Fruit fly (Drosophila melanogaster): ENCODE results near the gene Rabex-5.

Gene Rabex-5

DNA sequence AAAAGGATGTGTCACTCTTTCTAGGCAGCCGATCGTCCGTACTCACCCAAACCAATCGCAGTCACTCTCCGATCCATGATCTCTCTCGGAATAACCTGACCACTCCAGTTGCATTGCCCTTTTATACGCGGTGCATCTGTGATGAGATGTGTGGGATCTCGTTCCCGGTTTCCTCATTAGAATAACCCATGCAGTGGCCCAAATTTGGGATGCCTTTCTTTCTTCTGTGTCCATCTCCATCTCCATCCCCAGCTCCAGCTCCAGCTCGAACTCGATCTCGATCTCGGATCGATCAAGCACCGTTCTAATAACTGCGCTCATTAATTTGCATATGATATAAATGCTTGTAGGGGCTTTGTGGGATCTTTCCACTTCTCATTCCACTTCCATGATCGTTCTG is 27.0 kb downstream of the Rabex-5 start, which contains the start of gene CG9184:
TSS of gene CG9184 (minus strand) at position 101 of the 400 bp plus-strand sequence.
- TF ChIP-seq CG17806 (tag; optimal IDR thresholded peaks at IDR 0.05), result no peak
- TF ChIP-seq CG13204 (GFP tag; optimal IDR thresholded peaks at IDR 0.05), result no peak
- TF ChIP-seq CG10348 (GFP tag; IDR thresholded peaks at IDR 0.05), result no peak
- no peak for TF ChIP-seq Pif1A (GFP tag; optimal IDR thresholded peaks at IDR 0.05)
- TF ChIP-seq rn (GFP tag; IDR thresholded peaks at IDR 0.05), result no peak
- TF ChIP-seq CG9948 (tag; optimal IDR thresholded peaks at IDR 0.05), result no peak
- no peak for TF ChIP-seq Ets98B (GFP tag; IDR thresholded peaks at IDR 0.05)
- no peak for TF ChIP-seq Pif1B (GFP tag; optimal IDR thresholded peaks at IDR 0.05)
- no peak for TF ChIP-seq EcR (GFP tag; optimal IDR thresholded peaks at IDR 0.05)
- no peak for TF ChIP-seq CG15710 (tag; optimal IDR thresholded peaks at IDR 0.05)
- TF ChIP-seq CG34367 (tag; optimal IDR thresholded peaks at IDR 0.05), result no peak
- no peak for TF ChIP-seq D1 (tag; optimal IDR thresholded peaks at IDR 0.05)
- TF ChIP-seq CG8301 (tag; optimal IDR thresholded peaks at IDR 0.05), result no peak

DNA sequence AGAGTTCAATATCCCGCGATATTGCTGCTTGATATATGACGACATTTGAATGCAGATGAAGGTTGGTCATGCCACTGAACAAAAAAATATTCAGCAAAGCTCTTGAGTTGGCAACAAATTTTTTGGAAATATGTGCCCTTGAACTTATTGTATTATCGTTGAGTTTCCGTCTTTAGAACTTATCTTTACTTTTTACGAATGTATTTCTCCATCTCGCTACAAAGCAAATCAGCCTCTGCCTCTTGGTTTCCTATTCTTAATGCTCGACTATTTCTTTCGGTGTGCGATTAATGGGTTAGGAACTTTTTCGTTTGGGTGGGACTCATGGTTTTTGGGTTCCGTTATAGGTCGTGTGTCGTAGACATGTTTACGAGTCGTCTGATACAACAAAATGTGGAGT is 27.4 kb downstream of the Rabex-5 start:
- TF ChIP-seq CG8301 (tag; optimal IDR thresholded peaks at IDR 0.05), result no peak
- TF ChIP-seq CG15710 (tag; optimal IDR thresholded peaks at IDR 0.05), result peak; percentile 9
- TF ChIP-seq gl (tag; optimal IDR thresholded peaks at IDR 0.05), result no peak
- TF ChIP-seq CG10348 (GFP tag; IDR thresholded peaks at IDR 0.05), result no peak
- TF ChIP-seq fd96Ca (GFP tag; IDR thresholded peaks at IDR 0.05), result 0 out of 3 replicates have a peak, but pooled peaks have one; percentile 7
- TF ChIP-seq CG14655 (GFP tag; optimal IDR thresholded peaks at IDR 0.05), result no peak
- TF ChIP-seq rn (GFP tag; IDR thresholded peaks at IDR 0.05), result no peak
- TF ChIP-seq CG13204 (GFP tag; optimal IDR thresholded peaks at IDR 0.05), result no peak
- TF ChIP-seq CG9948 (tag; optimal IDR thresholded peaks at IDR 0.05), result peak; percentile 14
- TF ChIP-seq EcR (GFP tag; optimal IDR thresholded peaks at IDR 0.05), result no peak
- peak; percentile 23 for TF ChIP-seq CG17806 (tag; optimal IDR thresholded peaks at IDR 0.05)
- no peak for TF ChIP-seq D1 (tag; optimal IDR thresholded peaks at IDR 0.05)
- 0 out of 3 replicates have a peak, but pooled peaks have one; percentile 18 for TF ChIP-seq CG4496 (GFP tag; IDR thresholded peaks at IDR 0.05)

DNA sequence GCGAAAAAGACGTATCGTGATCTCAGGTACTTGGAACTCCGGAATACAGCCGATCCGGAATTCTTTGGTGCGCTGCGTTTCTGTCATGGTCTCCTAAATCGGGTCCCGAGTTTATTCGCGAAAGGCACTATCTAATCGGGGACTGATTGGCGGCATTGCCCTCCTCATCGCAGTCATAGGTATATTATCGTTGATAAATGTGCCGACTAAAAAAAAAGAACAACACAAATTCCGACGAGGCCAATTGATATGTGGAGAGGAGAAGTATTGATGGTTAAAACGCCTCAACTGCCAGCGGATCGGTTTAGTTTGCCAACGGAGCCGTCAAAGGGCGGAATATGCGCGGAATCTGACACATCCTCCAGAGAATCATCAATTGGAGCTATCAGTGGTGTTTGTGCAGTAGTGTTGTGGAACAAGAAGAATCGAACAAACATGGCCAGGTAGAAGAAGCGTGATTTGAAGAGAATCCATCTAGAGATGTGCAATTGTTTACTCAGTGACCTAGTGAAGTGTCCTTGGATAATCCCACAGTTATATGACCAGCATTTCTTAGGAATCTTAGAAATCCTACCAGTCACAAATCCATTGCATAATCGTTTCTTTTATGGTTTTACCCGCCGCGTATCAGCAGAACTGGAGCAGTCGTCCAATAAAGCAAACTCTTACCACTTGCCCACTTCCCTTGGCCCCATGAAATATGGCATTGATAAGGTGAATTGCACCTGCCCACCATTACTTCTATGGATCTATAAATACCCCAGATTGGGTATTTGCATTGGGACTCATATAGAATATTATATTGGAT is 29.3 kb downstream of the Rabex-5 start:
- TF ChIP-seq CG8301 (tag; optimal IDR thresholded peaks at IDR 0.05) (no peak), CG10348 (GFP tag; IDR thresholded peaks at IDR 0.05) (no peak), CG13204 (GFP tag; optimal IDR thresholded peaks at IDR 0.05) (no peak), CG12605 (GFP tag; IDR thresholded peaks at IDR 0.05) (no peak), Snoo (tag; optimal IDR thresholded peaks at IDR 0.05) (no peak), CG14655 (GFP tag; optimal IDR thresholded peaks at IDR 0.05) (no peak), EcR (GFP tag; optimal IDR thresholded peaks at IDR 0.05) (no peak), CG8159 (tag; optimal IDR thresholded peaks at IDR 0.05) (no peak), CG34367 (tag; optimal IDR thresholded peaks at IDR 0.05) (no peak), CG15710 (tag; optimal IDR thresholded peaks at IDR 0.05) (no peak), Ets98B (GFP tag; IDR thresholded peaks at IDR 0.05) (no peak), CG9948 (tag; optimal IDR thresholded peaks at IDR 0.05) (no peak), CG17806 (tag; optimal IDR thresholded peaks at IDR 0.05) (no peak), fd96Ca (GFP tag; IDR thresholded peaks at IDR 0.05) (no peak), D1 (tag; optimal IDR thresholded peaks at IDR 0.05) (no peak), CG32121 (GFP tag; IDR thresholded peaks at IDR 0.05) (no peak), rn (GFP tag; IDR thresholded peaks at IDR 0.05) (no peak), Pif1B (GFP tag; optimal IDR thresholded peaks at IDR 0.05) (no peak)

DNA sequence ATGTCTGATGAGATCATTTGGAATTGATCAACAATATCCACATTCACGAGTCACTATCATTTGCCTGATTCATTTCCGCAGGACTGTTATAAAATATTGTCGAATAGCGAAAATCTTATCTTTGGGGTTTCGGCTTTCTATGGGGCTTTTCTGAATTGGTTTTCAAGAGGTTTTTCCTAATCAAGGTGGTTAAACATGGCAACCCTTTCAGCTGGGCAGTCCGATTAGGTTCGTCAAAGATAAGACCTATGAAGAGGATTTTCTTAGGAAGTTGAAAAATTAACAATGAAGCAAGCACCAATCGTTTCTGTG is 29.9 kb downstream of the Rabex-5 start:
- TF ChIP-seq CG12605 (GFP tag; IDR thresholded peaks at IDR 0.05) (no peak), EcR (GFP tag; optimal IDR thresholded peaks at IDR 0.05) (no peak), CG34367 (tag; optimal IDR thresholded peaks at IDR 0.05) (no peak), CG15710 (tag; optimal IDR thresholded peaks at IDR 0.05) (no peak), Snoo (tag; optimal IDR thresholded peaks at IDR 0.05) (no peak)

DNA sequence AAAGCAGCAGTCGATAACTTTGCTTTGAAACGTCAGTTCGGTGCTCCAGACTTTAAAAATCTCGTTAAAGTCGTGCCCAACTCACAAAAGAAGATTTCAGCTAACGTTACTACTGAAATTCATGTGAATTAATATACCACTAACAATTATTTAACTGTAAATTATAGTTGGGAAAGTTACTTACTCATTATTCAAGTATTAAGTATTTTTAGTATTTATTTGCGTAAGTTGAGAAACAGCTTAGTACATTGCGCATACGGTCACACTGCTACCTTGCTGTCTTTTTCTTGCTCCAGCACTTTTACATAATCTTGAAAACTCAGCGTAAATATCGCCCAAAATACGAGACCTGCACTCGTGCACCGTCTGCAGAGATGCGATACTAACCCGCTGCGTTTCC is 34.0 kb downstream of the Rabex-5 start, which contains the start of gene ND-ACP:
TSS of gene ND-ACP (plus strand) at position 226 of the 400 bp plus-strand sequence.
- TF ChIP-seq CG17806 (tag; optimal IDR thresholded peaks at IDR 0.05), result no peak
- TF ChIP-seq gl (tag; optimal IDR thresholded peaks at IDR 0.05), result no peak
- no peak for TF ChIP-seq CG10348 (GFP tag; IDR thresholded peaks at IDR 0.05)
- TF ChIP-seq CG8301 (tag; optimal IDR thresholded peaks at IDR 0.05), result no peak
- TF ChIP-seq fd96Ca (GFP tag; IDR thresholded peaks at IDR 0.05), result no peak
- TF ChIP-seq CG9948 (tag; optimal IDR thresholded peaks at IDR 0.05), result no peak
- TF ChIP-seq CG12605 (GFP tag; IDR thresholded peaks at IDR 0.05), result no peak
- TF ChIP-seq CG14655 (GFP tag; optimal IDR thresholded peaks at IDR 0.05), result no peak
- TF ChIP-seq D1 (tag; optimal IDR thresholded peaks at IDR 0.05), result no peak
- no peak for TF ChIP-seq Pif1A (GFP tag; optimal IDR thresholded peaks at IDR 0.05)
- TF ChIP-seq Ets98B (GFP tag; IDR thresholded peaks at IDR 0.05), result no peak
- no peak for TF ChIP-seq Pif1B (GFP tag; optimal IDR thresholded peaks at IDR 0.05)
- TF ChIP-seq Snoo (tag; optimal IDR thresholded peaks at IDR 0.05), result no peak
- TF ChIP-seq CG13204 (GFP tag; optimal IDR thresholded peaks at IDR 0.05), result no peak
- TF ChIP-seq CG4496 (GFP tag; IDR thresholded peaks at IDR 0.05), result no peak
- no peak for TF ChIP-seq CG32121 (GFP tag; IDR thresholded peaks at IDR 0.05)
- TF ChIP-seq CG8159 (tag; optimal IDR thresholded peaks at IDR 0.05), result no peak
- no peak for TF ChIP-seq EcR (GFP tag; optimal IDR thresholded peaks at IDR 0.05)
- TF ChIP-seq rn (GFP tag; IDR thresholded peaks at IDR 0.05), result no peak

DNA sequence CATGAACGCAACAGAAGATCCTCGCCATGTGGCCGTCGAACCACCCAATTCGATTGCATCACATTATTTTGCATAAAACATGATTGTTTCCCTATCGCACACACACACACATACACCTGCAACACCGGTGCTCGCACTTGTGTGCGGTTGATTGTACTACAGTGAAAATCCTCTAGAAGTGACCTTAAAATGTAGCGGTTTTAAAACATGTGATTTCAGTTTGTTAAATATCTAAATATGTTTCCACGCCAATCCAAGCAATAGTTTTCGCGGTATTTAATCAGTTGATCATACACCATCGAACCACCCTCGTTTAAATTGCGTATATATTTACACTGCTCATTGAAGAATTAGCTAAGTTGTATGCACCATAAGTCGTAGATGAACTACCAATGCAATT is 34.7 kb downstream of the Rabex-5 start:
- TF ChIP-seq Pif1B (GFP tag; optimal IDR thresholded peaks at IDR 0.05) (no peak), Ets98B (GFP tag; IDR thresholded peaks at IDR 0.05) (peak; percentile 47; the same call in 1 of the 2 replicates)
